Fruit fly (Drosophila melanogaster) whole organism, embryonic: ENCODE results near the gene CG4613.

Experiments used
- Atf3 ChIP-seq: fragments of 200-800 bp; sonication (Bioruptor generic); optimal IDR thresholded peaks from 3 replicates; lab custom pipeline; 2016; ENCODE audit warnings: missing biosample characterization, missing genetic modification characterization
- Atf6 ChIP-seq: fragments of 200-800 bp; sonication (Bioruptor generic); IDR thresholded peaks from 2 replicates; pipeline ENCODE4 v1.3.6; 2022; ENCODE audit warnings: missing biosample characterization, missing genetic modification characterization
- Awh ChIP-seq: fragments of 200-800 bp; sonication (Bioruptor generic); IDR thresholded peaks from 2 replicates; pipeline ENCODE4, ENCODE4 v1.3.6; 2022; ENCODE audit warnings: missing biosample characterization, missing genetic modification characterization
- CG10147 ChIP-seq: fragments of 200-800 bp; sonication (Bioruptor generic); optimal IDR thresholded peaks from 2 replicates; lab custom pipeline; 2019; ENCODE audit warnings: missing biosample characterization, mild to moderate bottlenecking, missing genetic modification characterization, moderate library complexity
- CG10543 ChIP-seq: fragments of 200-800 bp; sonication (Bioruptor generic); optimal IDR thresholded peaks from 3 replicates; lab custom pipeline; 2017; ENCODE audit warnings: missing biosample characterization, mild to moderate bottlenecking, missing genetic modification characterization, moderate library complexity
- CG15479 ChIP-seq: fragments of 200-800 bp; sonication (Bioruptor generic); optimal IDR thresholded peaks from 3 replicates; lab custom pipeline; 2019; ENCODE audit warnings: missing biosample characterization, mild to moderate bottlenecking, missing genetic modification characterization, moderate library complexity
- CG17186 ChIP-seq: fragments of 200-800 bp; sonication (Bioruptor generic); optimal IDR thresholded peaks from 3 replicates; lab custom pipeline; 2017; ENCODE audit warnings: missing biosample characterization, missing genetic modification reagents, missing genetic modification characterization
- CG17829 ChIP-seq: fragments of 200-800 bp; optimal IDR thresholded peaks from 2 replicates; lab custom pipeline; 2019; ENCODE audit warnings: missing biosample characterization, mild to moderate bottlenecking, missing genetic modification characterization, moderate library complexity
- CG17912 ChIP-seq: fragments of 200-800 bp; sonication (Bioruptor generic); optimal IDR thresholded peaks from 2 replicates; lab custom pipeline; 2018; ENCODE audit warnings: missing biosample characterization, mild to moderate bottlenecking, missing genetic modification characterization
- CG33557 ChIP-seq: fragments of 200-800 bp; sonication (Bioruptor generic); optimal IDR thresholded peaks from 2 replicates; lab custom pipeline; 2019; ENCODE audit warnings: missing biosample characterization, mild to moderate bottlenecking, missing genetic modification characterization, moderate library complexity
- CG34376 ChIP-seq: fragments of 200-800 bp; sonication (Bioruptor generic); optimal IDR thresholded peaks from 2 replicates; lab custom pipeline; 2018; ENCODE audit warnings: missing biosample characterization, mild to moderate bottlenecking, missing genetic modification characterization
- CG3995 ChIP-seq: fragments of 200-800 bp; sonication (Bioruptor generic); optimal IDR thresholded peaks from 3 replicates; lab custom pipeline; 2016; ENCODE audit warnings: missing biosample characterization, missing genetic modification characterization
- CG6254 ChIP-seq: fragments of 200-800 bp; sonication (Bioruptor generic); optimal IDR thresholded peaks from 3 replicates; lab custom pipeline; 2017; ENCODE audit warnings: mild to moderate bottlenecking, missing biosample characterization, missing genetic modification reagents, missing genetic modification characterization
- CG6272 ChIP-seq: fragments of 200-800 bp; sonication (Bioruptor generic); IDR thresholded peaks from 2 replicates; pipeline ENCODE4 v1.3.6; 2022; ENCODE audit warnings: missing biosample characterization, missing genetic modification characterization
- CG6791 ChIP-seq: fragments of 200-800 bp; sonication (Bioruptor generic); IDR thresholded peaks from 3 replicates; pipeline ENCODE4 v1.3.6; 2022; ENCODE audit warnings: missing biosample characterization, missing genetic modification characterization; ENCODE audit not compliant: partially characterized antibody
- CG7745 ChIP-seq: fragments of 200-800 bp; sonication (Bioruptor generic); optimal IDR thresholded peaks from 2 replicates; lab custom pipeline; 2018; ENCODE audit warnings: missing biosample characterization, mild to moderate bottlenecking, missing genetic modification characterization, moderate library complexity
- CG7839 ChIP-seq: fragments of 200-800 bp; sonication (Bioruptor generic); optimal IDR thresholded peaks from 3 replicates; lab custom pipeline; 2018; ENCODE audit warnings: missing biosample characterization, mild to moderate bottlenecking, missing genetic modification characterization, moderate library complexity
- CG7987 ChIP-seq: fragments of 200-800 bp; sonication (Bioruptor generic); optimal IDR thresholded peaks from 2 replicates; lab custom pipeline; 2018; ENCODE audit warnings: missing biosample characterization, mild to moderate bottlenecking, missing genetic modification characterization, moderate library complexity
- Deaf1 ChIP-seq: fragments of 200-800 bp; optimal IDR thresholded peaks from 3 replicates; lab custom pipeline; 2019; ENCODE audit warnings: missing biosample characterization, mild to moderate bottlenecking, missing genetic modification characterization, moderate library complexity
- Dll ChIP-seq: fragments of 200-800 bp; sonication (Bioruptor generic); IDR thresholded peaks from 4 replicates; pipeline ENCODE4 v1.3.6; 2022; ENCODE audit warnings: missing biosample characterization, missing genetic modification characterization; ENCODE audit not compliant: partially characterized antibody
- Doc2 ChIP-seq: fragments of 200-800 bp; sonication (Bioruptor generic); IDR thresholded peaks from 2 replicates; pipeline ENCODE4 v1.3.6; 2022; ENCODE audit warnings: missing biosample characterization, missing genetic modification characterization
- HHEX ChIP-seq: fragments of 200-800 bp; sonication (Bioruptor generic); optimal IDR thresholded peaks from 3 replicates; lab custom pipeline; 2017; ENCODE audit warnings: missing biosample characterization, mild to moderate bottlenecking, missing genetic modification characterization, missing genetic modification reagents
- Hey ChIP-seq: fragments of 200-800 bp; sonication (Bioruptor generic); optimal IDR thresholded peaks from 3 replicates; lab custom pipeline; 2018; ENCODE audit warnings: missing biosample characterization, mild to moderate bottlenecking, missing genetic modification characterization
- Hr78 ChIP-seq, 2 experiments: fragments of 200-800 bp in 1 of 2; fragments of >200 bp in 1 of 2; sonication (Bioruptor generic) in 1 of 2; optimal IDR thresholded peaks; 2 replicates each; lab custom pipeline; 2017 to 2019; ENCODE audit warnings: missing biosample characterization in 2 of 2, missing genetic modification characterization in 2 of 2, mild to moderate bottlenecking in 1 of 2, moderate library complexity in 1 of 2
- Pdp1 ChIP-seq, 2 experiments: fragments of 200-800 bp; sonication (Bioruptor generic); optimal IDR thresholded peaks; 3 replicates each; lab custom pipeline; 2016; ENCODE audit warnings: missing biosample characterization in 2 of 2, missing genetic modification characterization in 2 of 2, mild to moderate bottlenecking in 1 of 2, moderate library complexity in 1 of 2
- Ravus ChIP-seq: fragments of 200-800 bp; sonication (Bioruptor generic); IDR thresholded peaks from 2 replicates; pipeline ENCODE4 v1.3.6; 2022; ENCODE audit warnings: missing biosample characterization, missing genetic modification characterization
- TFAM ChIP-seq: fragments of 200-800 bp; sonication (Bioruptor generic); optimal IDR thresholded peaks from 2 replicates; lab custom pipeline; 2017; ENCODE audit warnings: missing biosample characterization, missing genetic modification characterization, inconsistent platforms
- chinmo ChIP-seq: fragments of 200-800 bp; sonication (Bioruptor generic); IDR thresholded peaks from 4 replicates; pipeline ENCODE4 v1.3.6; 2022; ENCODE audit warnings: missing biosample characterization, missing genetic modification characterization; ENCODE audit not compliant: partially characterized antibody
- cwo ChIP-seq: fragments of 200-800 bp; sonication (Bioruptor generic); optimal IDR thresholded peaks from 3 replicates; lab custom pipeline; 2017; ENCODE audit warnings: missing biosample characterization, missing genetic modification characterization, mild to moderate bottlenecking, moderate library complexity, missing genetic modification reagents
- eve ChIP-seq, 2 experiments: fragments of >200 bp; optimal IDR thresholded peaks; 2 replicates each; lab custom pipeline; 2017; ENCODE audit warnings: missing biosample characterization in 2 of 2, missing genetic modification characterization in 2 of 2
- exex ChIP-seq: fragments of 200-800 bp; sonication (Bioruptor generic); optimal IDR thresholded peaks from 4 replicates; lab custom pipeline; 2018; ENCODE audit warnings: missing biosample characterization, mild to moderate bottlenecking, missing genetic modification characterization, moderate library complexity
- fd3F ChIP-seq: fragments of 200-800 bp; sonication (Bioruptor generic); optimal IDR thresholded peaks from 2 replicates; lab custom pipeline; 2018; ENCODE audit warnings: missing biosample characterization, mild to moderate bottlenecking, missing genetic modification characterization, moderate library complexity
- grn ChIP-seq: fragments of 200-800 bp; sonication (Bioruptor generic); optimal IDR thresholded peaks from 3 replicates; lab custom pipeline; 2017; ENCODE audit warnings: missing biosample characterization, missing genetic modification characterization
- hbn ChIP-seq: fragments of 200-800 bp; sonication (Bioruptor generic); IDR thresholded peaks from 2 replicates; pipeline ENCODE4 v1.3.6; 2022; ENCODE audit warnings: missing biosample characterization, missing genetic modification characterization; ENCODE audit not compliant: partially characterized antibody
- kay ChIP-seq: fragments of 200-800 bp; sonication (Bioruptor generic); optimal IDR thresholded peaks from 2 replicates; lab custom pipeline; 2016; ENCODE audit warnings: missing biosample characterization, missing genetic modification characterization
- kni ChIP-seq: fragments of 200-800 bp; sonication (Bioruptor generic); optimal IDR thresholded peaks from 3 replicates; lab custom pipeline; 2017; ENCODE audit warnings: mild to moderate bottlenecking, missing biosample characterization, missing genetic modification reagents, missing genetic modification characterization
- lab ChIP-seq: fragments of 200-800 bp; sonication (Bioruptor generic); optimal IDR thresholded peaks from 3 replicates; lab custom pipeline; 2017; ENCODE audit warnings: missing biosample characterization, missing genetic modification characterization, mild to moderate bottlenecking, moderate library complexity, missing genetic modification reagents
- lilli ChIP-seq: fragments of 200-800 bp; sonication (Bioruptor generic); optimal IDR thresholded peaks from 3 replicates; lab custom pipeline; 2016; ENCODE audit warnings: missing biosample characterization, missing genetic modification characterization
- lmd ChIP-seq: fragments of 200-800 bp; sonication (Bioruptor generic); IDR thresholded peaks from 2 replicates; pipeline ENCODE4 v1.3.6; 2022; ENCODE audit warnings: missing biosample characterization, missing genetic modification characterization
- mirr ChIP-seq: fragments of 200-800 bp; sonication (Bioruptor generic); optimal IDR thresholded peaks from 3 replicates; lab custom pipeline; 2018; ENCODE audit warnings: missing biosample characterization, mild to moderate bottlenecking, missing genetic modification characterization
- run ChIP-seq: fragments of 200-800 bp; sonication (Bioruptor generic); optimal IDR thresholded peaks from 3 replicates; lab custom pipeline; 2018; ENCODE audit warnings: missing biosample characterization, mild to moderate bottlenecking, missing genetic modification characterization
- sd ChIP-seq: fragments of 200-800 bp; sonication (Bioruptor generic); optimal IDR thresholded peaks from 3 replicates; lab custom pipeline; 2018; ENCODE audit warnings: missing biosample characterization, mild to moderate bottlenecking, missing genetic modification characterization, moderate library complexity
- sug ChIP-seq: fragments of 200-800 bp; optimal IDR thresholded peaks from 2 replicates; lab custom pipeline; 2019; ENCODE audit warnings: missing biosample characterization, mild to moderate bottlenecking, missing genetic modification characterization, moderate library complexity
- tgo ChIP-seq: fragments of 200-800 bp; sonication (Bioruptor generic); IDR thresholded peaks from 3 replicates; pipeline ENCODE4 v1.3.6; 2022; ENCODE audit warnings: missing biosample characterization, missing genetic modification characterization
- twi ChIP-seq: fragments of 200-800 bp; optimal IDR thresholded peaks from 2 replicates; lab custom pipeline; 2019; ENCODE audit warnings: missing biosample characterization, mild to moderate bottlenecking, missing genetic modification characterization, moderate library complexity
- tx ChIP-seq: fragments of 200-800 bp; sonication (Bioruptor generic); optimal IDR thresholded peaks from 2 replicates; lab custom pipeline; 2016; ENCODE audit warnings: missing biosample characterization, missing genetic modification characterization
- unc-4 ChIP-seq: fragments of 200-800 bp; sonication (Bioruptor generic); IDR thresholded peaks from 2 replicates; pipeline ENCODE4 v1.3.6; 2022; ENCODE audit warnings: missing biosample characterization, missing genetic modification characterization; ENCODE audit not compliant: partially characterized antibody

Gene CG4613

dm6 chr3L:14547811-14548765 is 26.6 kb upstream of the CG4613 start:
- TF ChIP-seq CG6791 (GFP tag; lab: Robert Waterston, UW) (no peak), TFAM (GFP tag; lab: Kevin White, UChicago) (no peak), CG10147 (GFP tag; lab: Kevin White, UChicago) (no peak), CG6254 (GFP tag; lab: Kevin White, UChicago) (no peak), kni (peak; percentile 27), CG15479 (GFP tag; lab: Kevin White, UChicago) (peak; percentile 69), exex (tag; lab: Kevin White, UChicago) (peak; percentile 84), CG10543 (GFP tag; lab: Kevin White, UChicago) (peak; percentile 30), eve (GFP tag; optimal IDR thresholded peaks at IDR 0.05; lab: Kevin White, UChicago) (peak in 1 of 2 experiments; percentile 49), Hey (tag; lab: Kevin White, UChicago) (peak; percentile 78), Hr78 (GFP tag; optimal IDR thresholded peaks at IDR 0.05; lab: Kevin White, UChicago) (peak in 1 of 2 experiments; percentile 1), Dll (GFP tag; lab: Robert Waterston, UW) (no peak), cwo (GFP tag; lab: Kevin White, UChicago) (peak; percentile 97), CG17186 (GFP tag; lab: Kevin White, UChicago) (no peak), tx (GFP tag; lab: Kevin White, UChicago) (no peak), CG7839 (tag; lab: Kevin White, UChicago) (no peak), run (no peak), CG7987 (GFP tag; lab: Kevin White, UChicago) (peak; percentile 45), CG34376 (peak; percentile 70), lilli (GFP tag; lab: Kevin White, UChicago) (no peak), fd3F (GFP tag; lab: Kevin White, UChicago) (no peak), Atf3 (GFP tag; lab: Kevin White, UChicago) (no peak), hbn (GFP tag; lab: Robert Waterston, UW) (no peak), CG33557 (GFP tag; lab: Kevin White, UChicago) (no peak), sd (tag; lab: Kevin White, UChicago) (peak; percentile 82), Atf6 (GFP tag; lab: Robert Waterston, UW) (0 out of 2 replicates have a peak, but pooled peaks have one; percentile 27), Ravus (GFP tag; lab: Robert Waterston, UW) (no peak), lmd (GFP tag; lab: Robert Waterston, UW) (no peak), HHEX (GFP tag; lab: Kevin White, UChicago) (no peak), twi (peak; percentile 93), CG7745 (no peak), sug (tag; lab: Kevin White, UChicago) (peak; percentile 89), Pdp1 (GFP tag; optimal IDR thresholded peaks at IDR 0.05; lab: Kevin White, UChicago) (peak in 1 of 2 experiments; percentile 15), Awh (GFP tag; lab: Robert Waterston, UW) (no peak), unc-4 (GFP tag; lab: Robert Waterston, UW) (no peak), chinmo (GFP tag; lab: Robert Waterston, UW) (0 out of 4 replicates have a peak, but pooled peaks have one; percentile 79), Doc2 (GFP tag; lab: Robert Waterston, UW) (no peak), kay (peak; percentile 2), CG3995 (no peak), CG17912 (GFP tag; lab: Kevin White, UChicago) (no peak), tgo (GFP tag; lab: Robert Waterston, UW) (no peak), Deaf1 (tag; lab: Kevin White, UChicago) (no peak), lab (GFP tag; lab: Kevin White, UChicago) (peak; percentile 21), CG6272 (GFP tag; lab: Robert Waterston, UW) (no peak), grn (peak; percentile 40), CG17829 (tag; lab: Kevin White, UChicago) (no peak), mirr (peak; percentile 79)
